Fruit fly (Drosophila melanogaster) whole organism, embryonic: ENCODE results near the gene CG31809.
A peak's percentile ranks its signal among the peaks of the same experiment; 100 is the strongest.

ENCODE experiments used
- Aef1 ChIP-seq: fragments of 200-800 bp; sonication (Bioruptor generic); IDR thresholded peaks from 3 replicates; pipeline ENCODE4 v1.3.6; 2022; ENCODE audit warnings: missing biosample characterization, missing genetic modification characterization
- Asciz ChIP-seq: fragments of 200-800 bp; sonication (Bioruptor generic); optimal IDR thresholded peaks from 2 replicates; lab custom pipeline; 2017; ENCODE audit warnings: missing biosample characterization, mild to moderate bottlenecking, missing genetic modification characterization, missing genetic modification reagents
- Atf-2 ChIP-seq: fragments of 200-800 bp; sonication (Bioruptor generic); optimal IDR thresholded peaks from 2 replicates; lab custom pipeline; 2016; ENCODE audit warnings: missing biosample characterization, missing genetic modification characterization
- B-H2 ChIP-seq: fragments of 200-800 bp; sonication (Bioruptor generic); optimal IDR thresholded peaks from 2 replicates; lab custom pipeline; 2018; ENCODE audit warnings: missing biosample characterization, mild to moderate bottlenecking, missing genetic modification characterization
- C15 ChIP-seq: fragments of 200-800 bp; sonication (Bioruptor generic); IDR thresholded peaks from 3 replicates; pipeline ENCODE4 v1.3.6; 2022; ENCODE audit warnings: missing biosample characterization, missing genetic modification characterization
- CG12104 ChIP-seq: fragments of 200-800 bp; sonication (Bioruptor generic); optimal IDR thresholded peaks from 3 replicates; lab custom pipeline; 2016; ENCODE audit warnings: missing biosample characterization, missing genetic modification characterization
- CG15479 ChIP-seq: fragments of 200-800 bp; sonication (Bioruptor generic); optimal IDR thresholded peaks from 3 replicates; lab custom pipeline; 2019; ENCODE audit warnings: missing biosample characterization, mild to moderate bottlenecking, missing genetic modification characterization, moderate library complexity
- CG15514 ChIP-seq: fragments of 200-800 bp; sonication (Bioruptor generic); optimal IDR thresholded peaks from 3 replicates; lab custom pipeline; 2017; ENCODE audit warnings: missing biosample characterization, missing genetic modification characterization, mild to moderate bottlenecking, moderate library complexity, missing genetic modification reagents
- CG15601 ChIP-seq: fragments of 200-800 bp; sonication (Bioruptor generic); optimal IDR thresholded peaks from 3 replicates; lab custom pipeline; 2019; ENCODE audit warnings: missing biosample characterization, mild to moderate bottlenecking, missing genetic modification characterization, moderate library complexity
- CG18619 ChIP-seq: fragments of 200-800 bp; sonication (Bioruptor generic); optimal IDR thresholded peaks from 3 replicates; lab custom pipeline; 2017; ENCODE audit warnings: missing biosample characterization, mild to moderate bottlenecking, missing genetic modification characterization
- CG2678 ChIP-seq: fragments of 200-800 bp; sonication (Bioruptor generic); optimal IDR thresholded peaks from 3 replicates; lab custom pipeline; 2019; ENCODE audit warnings: missing biosample characterization, mild to moderate bottlenecking, missing genetic modification characterization, moderate library complexity
- CG31388 ChIP-seq: fragments of 200-800 bp; sonication (Bioruptor generic); optimal IDR thresholded peaks from 2 replicates; lab custom pipeline; 2016; ENCODE audit warnings: missing biosample characterization, missing genetic modification characterization
- CG31441 ChIP-seq: fragments of 200-800 bp; sonication (Bioruptor generic); IDR thresholded peaks from 2 replicates; pipeline ENCODE4 v1.3.6; 2022; ENCODE audit warnings: missing biosample characterization, missing genetic modification characterization
- CG34376 ChIP-seq: fragments of 200-800 bp; sonication (Bioruptor generic); optimal IDR thresholded peaks from 2 replicates; lab custom pipeline; 2018; ENCODE audit warnings: missing biosample characterization, mild to moderate bottlenecking, missing genetic modification characterization
- CG5180 ChIP-seq: fragments of 200-800 bp; sonication (Bioruptor generic); optimal IDR thresholded peaks from 3 replicates; lab custom pipeline; 2017; ENCODE audit warnings: missing biosample characterization, missing genetic modification characterization, mild to moderate bottlenecking, moderate library complexity, missing genetic modification reagents
- CG7556 ChIP-seq: fragments of 200-800 bp; sonication (Bioruptor generic); optimal IDR thresholded peaks from 2 replicates; lab custom pipeline; 2017; ENCODE audit warnings: missing biosample characterization, mild to moderate bottlenecking, missing genetic modification characterization
- CG8478 ChIP-seq: fragments of >200 bp; optimal IDR thresholded peaks from 2 replicates; lab custom pipeline; 2018
- CHES-1-like ChIP-seq: fragments of 200-800 bp; sonication (Bioruptor generic); optimal IDR thresholded peaks from 2 replicates; lab custom pipeline; 2016; ENCODE audit warnings: missing biosample characterization, missing genetic modification characterization
- CkIIα-i1 ChIP-seq: fragments of 200-800 bp; sonication (Bioruptor generic); IDR thresholded peaks from 2 replicates; pipeline ENCODE4 v1.3.6; 2022; ENCODE audit warnings: missing biosample characterization, missing genetic modification characterization
- Dll ChIP-seq: fragments of 200-800 bp; sonication (Bioruptor generic); IDR thresholded peaks from 4 replicates; pipeline ENCODE4 v1.3.6; 2022; ENCODE audit warnings: missing biosample characterization, missing genetic modification characterization; ENCODE audit not compliant: partially characterized antibody
- Drgx ChIP-seq: fragments of 200-800 bp; sonication (Bioruptor generic); IDR thresholded peaks from 2 replicates; pipeline ENCODE4 v1.3.6; 2022; ENCODE audit warnings: missing biosample characterization, missing genetic modification characterization
- Ets65A ChIP-seq: fragments of 200-800 bp; sonication (Bioruptor generic); peaks from one replicate; lab custom pipeline; 2016; ENCODE audit warnings: missing biosample characterization, missing genetic modification characterization
- HHEX ChIP-seq: fragments of 200-800 bp; sonication (Bioruptor generic); optimal IDR thresholded peaks from 3 replicates; lab custom pipeline; 2017; ENCODE audit warnings: missing biosample characterization, mild to moderate bottlenecking, missing genetic modification characterization, missing genetic modification reagents
- Hr3 ChIP-seq: fragments of 200-800 bp; sonication (Bioruptor generic); optimal IDR thresholded peaks from 3 replicates; lab custom pipeline; 2016; ENCODE audit warnings: missing biosample characterization, missing genetic modification characterization
- Lim3 ChIP-seq: fragments of 200-800 bp; sonication (Bioruptor generic); IDR thresholded peaks from 2 replicates; pipeline ENCODE4 v1.3.6; 2022; ENCODE audit warnings: missing biosample characterization, missing genetic modification characterization
- Med ChIP-seq: fragments of 200-800 bp; sonication (Bioruptor generic); peaks from one replicate; lab custom pipeline; 2016; ENCODE audit warnings: missing biosample characterization, missing genetic modification characterization, mild to moderate bottlenecking, inconsistent platforms, moderate library complexity
- Nf-YA ChIP-seq: fragments of 200-800 bp; sonication (Bioruptor generic); IDR thresholded peaks from 2 replicates; pipeline ENCODE4 v1.3.6; 2022; ENCODE audit warnings: missing biosample characterization, missing genetic modification characterization
- NfI ChIP-seq: fragments of 200-800 bp; sonication (Bioruptor generic); optimal IDR thresholded peaks from 3 replicates; lab custom pipeline; 2018; ENCODE audit warnings: missing biosample characterization, mild to moderate bottlenecking, missing genetic modification characterization, moderate library complexity
- Pdp1 ChIP-seq, 2 experiments: fragments of 200-800 bp; sonication (Bioruptor generic); optimal IDR thresholded peaks; 3 replicates each; lab custom pipeline; 2016; ENCODE audit warnings: missing biosample characterization in 2 of 2, missing genetic modification characterization in 2 of 2, mild to moderate bottlenecking in 1 of 2, moderate library complexity in 1 of 2
- bbx ChIP-seq: fragments of 200-800 bp; sonication (Bioruptor generic); IDR thresholded peaks from 2 replicates; pipeline ENCODE4 v1.3.6; 2022; ENCODE audit warnings: missing biosample characterization, missing genetic modification characterization; ENCODE audit not compliant: partially characterized antibody
- bsh ChIP-seq, 2 experiments: fragments of 200-800 bp; sonication (Bioruptor generic); optimal IDR thresholded peaks; 2 replicates each; lab custom pipeline; 2017 to 2018; ENCODE audit warnings: mild to moderate bottlenecking in 2 of 2, missing biosample characterization in 2 of 2, missing genetic modification characterization in 2 of 2, moderate library complexity in 1 of 2
- chinmo ChIP-seq: fragments of 200-800 bp; sonication (Bioruptor generic); IDR thresholded peaks from 4 replicates; pipeline ENCODE4 v1.3.6; 2022; ENCODE audit warnings: missing biosample characterization, missing genetic modification characterization; ENCODE audit not compliant: partially characterized antibody
- ci ChIP-seq: fragments of 200-800 bp; sonication (Bioruptor generic); IDR thresholded peaks from 3 replicates; pipeline ENCODE4 v1.3.6; 2022; ENCODE audit warnings: missing biosample characterization, missing genetic modification characterization
- cwo ChIP-seq: fragments of 200-800 bp; sonication (Bioruptor generic); optimal IDR thresholded peaks from 3 replicates; lab custom pipeline; 2017; ENCODE audit warnings: missing biosample characterization, missing genetic modification characterization, mild to moderate bottlenecking, moderate library complexity, missing genetic modification reagents
- dati ChIP-seq: fragments of 200-800 bp; sonication (Bioruptor generic); IDR thresholded peaks from 2 replicates; pipeline ENCODE4 v1.3.6; 2022; ENCODE audit warnings: missing biosample characterization, missing genetic modification characterization
- gcm ChIP-seq: fragments of 200-800 bp; sonication (Bioruptor generic); optimal IDR thresholded peaks from 2 replicates; lab custom pipeline; 2019; ENCODE audit warnings: missing biosample characterization, mild to moderate bottlenecking, missing genetic modification characterization, moderate library complexity
- jing ChIP-seq: fragments of 200-800 bp; sonication (Bioruptor generic); optimal IDR thresholded peaks from 2 replicates; lab custom pipeline; 2018; ENCODE audit warnings: missing biosample characterization, mild to moderate bottlenecking, missing genetic modification characterization
- lilli ChIP-seq: fragments of 200-800 bp; sonication (Bioruptor generic); optimal IDR thresholded peaks from 3 replicates; lab custom pipeline; 2016; ENCODE audit warnings: missing biosample characterization, missing genetic modification characterization
- nerfin-2 ChIP-seq: fragments of 200-800 bp; sonication (Bioruptor generic); IDR thresholded peaks from 2 replicates; pipeline ENCODE4 v1.3.6; 2022; ENCODE audit warnings: missing biosample characterization, missing genetic modification characterization; ENCODE audit not compliant: partially characterized antibody
- pum ChIP-seq: fragments of 200-800 bp; sonication (Bioruptor generic); optimal IDR thresholded peaks from 2 replicates; lab custom pipeline; 2016; ENCODE audit warnings: missing biosample characterization, missing genetic modification characterization
- sens ChIP-seq: fragments of 200-800 bp; sonication (Bioruptor generic); peaks from one replicate; lab custom pipeline; 2016; ENCODE audit warnings: missing biosample characterization, missing genetic modification characterization
- tll ChIP-seq, 2 experiments: fragments of 200-800 bp in 1 of 2; fragments of >200 bp in 1 of 2; sonication (Bioruptor generic) in 1 of 2; optimal IDR thresholded peaks; 2 replicates each; lab custom pipeline; 2017 to 2019; ENCODE audit warnings: missing biosample characterization in 2 of 2, missing genetic modification characterization in 2 of 2, mild to moderate bottlenecking in 1 of 2, moderate library complexity in 1 of 2
- zfh1 ChIP-seq: fragments of 200-800 bp; sonication (Bioruptor generic); IDR thresholded peaks from 3 replicates; pipeline ENCODE4 v1.3.6; 2022; ENCODE audit warnings: missing biosample characterization, missing genetic modification characterization

CG31809 gene

dm6 chr2L:16845179-16845578, 13.3 kb downstream of the CG31809 start:
- 0 out of 2 replicates have a peak, but pooled peaks have one; percentile 21 for TF ChIP-seq Nf-YA (GFP tag; lab: Robert Waterston, UW)
- no peak for TF ChIP-seq Dll (GFP tag; lab: Robert Waterston, UW)
- peak; percentile 27 for TF ChIP-seq Asciz (GFP tag; lab: Kevin White, UChicago)
- TF ChIP-seq CG31441 (GFP tag; lab: Robert Waterston, UW), result no peak
- no peak for TF ChIP-seq Lim3 (GFP tag; lab: Robert Waterston, UW)
- no peak for TF ChIP-seq CG7556 (GFP tag; lab: Kevin White, UChicago)
- TF ChIP-seq Pdp1 (GFP tag; optimal IDR thresholded peaks at IDR 0.05; lab: Kevin White, UChicago), result no peak
- peak; percentile 10 for TF ChIP-seq CG5180 (GFP tag; lab: Kevin White, UChicago)
- peak; percentile 49 for TF ChIP-seq Med
- TF ChIP-seq nerfin-2 (GFP tag; lab: Robert Waterston, UW), result no peak
- TF ChIP-seq Atf-2 (GFP tag; lab: Kevin White, UChicago), result no peak
- no peak for TF ChIP-seq CG8478 (lab: Kevin White, UChicago)
- TF ChIP-seq CG15479, result peak; percentile 31
- TF ChIP-seq HHEX (GFP tag; lab: Kevin White, UChicago), result peak; percentile 2
- peak; percentile 70 for TF ChIP-seq Ets65A (GFP tag; lab: Kevin White, UChicago)
- no peak for TF ChIP-seq NfI
- no peak for TF ChIP-seq zfh1 (GFP tag; lab: Robert Waterston, UW)
- TF ChIP-seq CG15514 (GFP tag; lab: Kevin White, UChicago), result no peak
- no peak for TF ChIP-seq C15
- TF ChIP-seq ci (GFP tag; lab: Robert Waterston, UW), result 0 out of 3 replicates have a peak, but pooled peaks have one; percentile 27
- no peak for TF ChIP-seq cwo (GFP tag; lab: Kevin White, UChicago)
- TF ChIP-seq sens (GFP tag; lab: Kevin White, UChicago), result peak; percentile 59
- TF ChIP-seq tll (GFP tag; optimal IDR thresholded peaks at IDR 0.05; lab: Kevin White, UChicago), result peak in 1 of 2 experiments; percentile 54
- no peak for TF ChIP-seq CG12104 (GFP tag; lab: Kevin White, UChicago)
- no peak for TF ChIP-seq CG15601 (tag; lab: Kevin White, UChicago)
- TF ChIP-seq CG18619 (GFP tag; lab: Kevin White, UChicago), result no peak

- TF ChIP-seq Ets65A (GFP tag; lab: Kevin White, UChicago) (peak; percentile 80), Hr3 (GFP tag; lab: Kevin White, UChicago) (no peak), Drgx (0 out of 2 replicates have a peak, but pooled peaks have one; percentile 51)
- TF ChIP-seq, all 482 proteins: peak for 2
Observed at dm6 chr2L:16843336-16843735, 15.2 kb downstream of the CG31809 start.

dm6 chr2L:16842505-16842904, 16.0 kb downstream of the CG31809 start:
- TF ChIP-seq bsh (GFP tag; optimal IDR thresholded peaks at IDR 0.05; lab: Kevin White, UChicago) (no peak), CkIIα-i1 (no peak), CG34376 (GFP tag; lab: Kevin White, UChicago) (no peak), pum (GFP tag; lab: Kevin White, UChicago) (no peak), Aef1 (GFP tag; lab: Robert Waterston, UW) (no peak), lilli (GFP tag; lab: Kevin White, UChicago) (no peak), CG31388 (GFP tag; lab: Kevin White, UChicago) (no peak), CHES-1-like (GFP tag; lab: Kevin White, UChicago) (no peak), jing (GFP tag; lab: Kevin White, UChicago) (no peak), dati (GFP tag; lab: Robert Waterston, UW) (no peak), chinmo (GFP tag; lab: Robert Waterston, UW) (no peak), CG2678 (tag; lab: Kevin White, UChicago) (no peak), gcm (GFP tag; lab: Kevin White, UChicago) (no peak), B-H2 (GFP tag; lab: Kevin White, UChicago) (no peak), bbx (GFP tag; lab: Robert Waterston, UW) (no peak)
